Fruit fly (Drosophila melanogaster): ENCODE data around the gene CG12811.

- no peak for TF ChIP-seq Eip78C (GFP tag)
- no peak for TF ChIP-seq CG8119 (GFP tag; IDR thresholded peaks at IDR 0.05)
- TF ChIP-seq CG31627 (GFP tag; optimal IDR thresholded peaks at IDR 0.05), result no peak
- TF ChIP-seq esn (GFP tag; optimal IDR thresholded peaks at IDR 0.05), result no peak
- TF ChIP-seq topi (GFP tag; optimal IDR thresholded peaks at IDR 0.05), result no peak
- TF ChIP-seq Blimp-1 (GFP tag; optimal IDR thresholded peaks at IDR 0.05), result no peak
- TF ChIP-seq CG11762 (GFP tag; optimal IDR thresholded peaks at IDR 0.05; ENCODE audit: insufficient read depth), result no peak
- TF ChIP-seq OdsH (GFP tag; optimal IDR thresholded peaks at IDR 0.05), result no peak
Measured at dm6 chr3R:10091513-10091912, 42.9 kb upstream of the CG12811 start.
